Worm (Caenorhabditis elegans): Measurements from ENCODE around the gene C18A11.2.
A peak's percentile ranks its signal among the peaks of the same experiment; 100 is the strongest.

C18A11.2 gene

ce11 chrX:8036219-8036883 is 31.0 kb upstream of the C18A11.2 start:
- TF ChIP-seq ceh-48 (tag; optimal IDR thresholded peaks at IDR 0.05): peak; percentile 99
- TF ChIP-seq npax-4 (tag; optimal IDR thresholded peaks at IDR 0.05): no peak
- peak; percentile 76 for TF ChIP-seq pros-1 (tag; optimal IDR thresholded peaks at IDR 0.05)
- TF ChIP-seq gmeb-2 (tag; optimal IDR thresholded peaks at IDR 0.05): no peak
- no peak for TF ChIP-seq odd-2 (tag; optimal IDR thresholded peaks at IDR 0.05)
- peak; percentile 57 for TF ChIP-seq ceh-2 (tag; optimal IDR thresholded peaks at IDR 0.05)
- peak; percentile 36 for TF ChIP-seq syd-9 (tag; optimal IDR thresholded peaks at IDR 0.05)
- no peak for TF ChIP-seq lim-6 (tag; optimal IDR thresholded peaks at IDR 0.05)
- TF ChIP-seq elt-4 (tag; optimal IDR thresholded peaks at IDR 0.05): no peak
- peak; percentile 99 for TF ChIP-seq ceh-18 (tag; optimal IDR thresholded peaks at IDR 0.05)
- TF ChIP-seq elt-2 (tag; optimal IDR thresholded peaks at IDR 0.05): peak; percentile 28
- TF ChIP-seq ref-2 (tag; optimal IDR thresholded peaks at IDR 0.05): peak; percentile 95
- no peak for TF ChIP-seq Y22D7AL.16 (tag; optimal IDR thresholded peaks at IDR 0.05)
- no peak for TF ChIP-seq lin-11 (tag; optimal IDR thresholded peaks at IDR 0.05)
- no peak for TF ChIP-seq che-1 (tag; optimal IDR thresholded peaks at IDR 0.05)
- TF ChIP-seq ceh-6 (GFP tag; optimal IDR thresholded peaks at IDR 0.05): peak; percentile 10
- TF ChIP-seq sox-2 (GFP tag; IDR thresholded peaks at IDR 0.05): no peak
- TF ChIP-seq pax-1 (tag; optimal IDR thresholded peaks at IDR 0.05): peak; percentile 69
- peak; percentile 91 for TF ChIP-seq tbx-2 (tag; optimal IDR thresholded peaks at IDR 0.05)
- no peak for TF ChIP-seq eyg-1 (tag; optimal IDR thresholded peaks at IDR 0.05)
- peak; percentile 99 for TF ChIP-seq sdc-2 (tag; optimal IDR thresholded peaks at IDR 0.05)
- peak; percentile 46 for TF ChIP-seq C08G9.2 (tag; optimal IDR thresholded peaks at IDR 0.05)
- TF ChIP-seq unc-55 (GFP tag; optimal IDR thresholded peaks at IDR 0.05): peak; percentile 85
- no peak for TF ChIP-seq ceh-24 (tag; optimal IDR thresholded peaks at IDR 0.05)
- no peak for TF ChIP-seq hlh-15 (tag; optimal IDR thresholded peaks at IDR 0.05)
- TF ChIP-seq nhr-11 (tag; optimal IDR thresholded peaks at IDR 0.05): no peak
- TF ChIP-seq unc-42 (tag; optimal IDR thresholded peaks at IDR 0.05): peak; percentile 95
- peak; percentile 66 for TF ChIP-seq pqm-1 (tag; optimal IDR thresholded peaks at IDR 0.05)
- TF ChIP-seq ceh-14 (tag; optimal IDR thresholded peaks at IDR 0.05): peak; percentile 63
- no peak for TF ChIP-seq ahr-1 (tag; optimal IDR thresholded peaks at IDR 0.05)
- no peak for TF ChIP-seq pag-3 (tag; optimal IDR thresholded peaks at IDR 0.05; ENCODE audit: borderline replicate concordance)
- peak; percentile 17 for TF ChIP-seq tbx-7 (tag; optimal IDR thresholded peaks at IDR 0.05)
- TF ChIP-seq nfya-1 (tag; optimal IDR thresholded peaks at IDR 0.05): peak; percentile 94
- TF ChIP-seq nhr-232 (tag; optimal IDR thresholded peaks at IDR 0.05): peak; percentile 2
- no peak for TF ChIP-seq pha-4 (tag; optimal IDR thresholded peaks at IDR 0.05)
- no peak for TF ChIP-seq K02D7.2 (tag; optimal IDR thresholded peaks at IDR 0.05)
- peak; percentile 64 for TF ChIP-seq hlh-6 (tag; optimal IDR thresholded peaks at IDR 0.05)
- TF ChIP-seq hlh-8 (tag; optimal IDR thresholded peaks at IDR 0.05): peak; percentile 2
- peak; percentile 66 for TF ChIP-seq fkh-10 (GFP tag; optimal IDR thresholded peaks at IDR 0.05)
- no peak for TF ChIP-seq ceh-19 (GFP tag; optimal IDR thresholded peaks at IDR 0.05)
- TF ChIP-seq fkh-6 (tag; optimal IDR thresholded peaks at IDR 0.05): no peak
- no peak for TF ChIP-seq dmd-4 (tag; optimal IDR thresholded peaks at IDR 0.05; ENCODE audit: borderline replicate concordance)
- TF ChIP-seq hlh-30 (tag; optimal IDR thresholded peaks at IDR 0.05; ENCODE audit: insufficient read depth): peak; percentile 76
- peak; percentile 76 for TF ChIP-seq K09A11.1 (tag; optimal IDR thresholded peaks at IDR 0.05; ENCODE audit: insufficient read depth)
- no peak for TF ChIP-seq T23F11.4 (GFP tag; optimal IDR thresholded peaks at IDR 0.05)
- no peak for TF ChIP-seq zip-5 (tag; optimal IDR thresholded peaks at IDR 0.05)
- TF ChIP-seq ceh-45 (GFP tag; IDR thresholded peaks at IDR 0.05): no peak; the same call in 1 of the 2 replicates
- peak; percentile 91 for TF ChIP-seq dve-1 (tag; optimal IDR thresholded peaks at IDR 0.05)
- peak; percentile 33 for TF ChIP-seq ttx-3 (tag; optimal IDR thresholded peaks at IDR 0.05)
- peak; percentile 44 for TF ChIP-seq ceh-22 (tag; optimal IDR thresholded peaks at IDR 0.05)
- TF ChIP-seq ceh-30 (tag; optimal IDR thresholded peaks at IDR 0.05): peak; percentile 71
- TF ChIP-seq ceh-34 (tag; optimal IDR thresholded peaks at IDR 0.05): peak; percentile 75
